Fruit fly (Drosophila melanogaster) whole organism, embryonic: ENCODE measurements around the gene CG15641.
A peak's percentile ranks its signal among the peaks of the same experiment; 100 is the strongest.

Experiments used
- Asciz ChIP-seq: fragments of 200-800 bp; sonication (Bioruptor generic); optimal IDR thresholded peaks from 2 replicates; lab custom pipeline; 2017; ENCODE audit warnings: missing biosample characterization, mild to moderate bottlenecking, missing genetic modification characterization, missing genetic modification reagents
- Blimp-1 ChIP-seq: fragments of 200-800 bp; sonication (Bioruptor generic); optimal IDR thresholded peaks from 3 replicates; lab custom pipeline; 2018; ENCODE audit warnings: missing biosample characterization, missing genetic modification characterization, mild to moderate bottlenecking, moderate library complexity, missing genetic modification reagents
- CG10654 ChIP-seq: fragments of 200-800 bp; sonication (Bioruptor generic); optimal IDR thresholded peaks from 2 replicates; lab custom pipeline; 2016; ENCODE audit warnings: missing biosample characterization, missing genetic modification characterization
- CG11093 ChIP-seq: fragments of 200-800 bp; sonication (Bioruptor generic); IDR thresholded peaks from 3 replicates; pipeline ENCODE4 v1.3.6; 2022; ENCODE audit warnings: missing biosample characterization, missing genetic modification characterization
- CG11504 ChIP-seq: fragments of 200-800 bp; sonication (Bioruptor generic); optimal IDR thresholded peaks from 3 replicates; lab custom pipeline; 2019; ENCODE audit warnings: missing biosample characterization, mild to moderate bottlenecking, missing genetic modification characterization, moderate library complexity
- CG11695 ChIP-seq: fragments of 200-800 bp; sonication (Bioruptor generic); IDR thresholded peaks from 3 replicates; pipeline ENCODE4 v1.3.6; 2022; ENCODE audit warnings: missing biosample characterization, missing genetic modification characterization
- CG14050 ChIP-seq: fragments of 200-800 bp; sonication (Bioruptor generic); IDR thresholded peaks from 3 replicates; pipeline ENCODE4 v1.3.6; 2022; ENCODE audit warnings: missing biosample characterization, missing genetic modification characterization
- CG16863 ChIP-seq: fragments of 200-800 bp; sonication (Bioruptor generic); optimal IDR thresholded peaks from 3 replicates; lab custom pipeline; 2016; ENCODE audit warnings: missing biosample characterization, missing genetic modification characterization
- CG18476 ChIP-seq: fragments of 200-800 bp; sonication (Bioruptor generic); optimal IDR thresholded peaks from 2 replicates; lab custom pipeline; 2016; ENCODE audit warnings: missing biosample characterization, mild to moderate bottlenecking, missing genetic modification characterization
- CG18599 ChIP-seq: fragments of 200-800 bp; sonication (Bioruptor generic); optimal IDR thresholded peaks from 3 replicates; lab custom pipeline; 2017; ENCODE audit warnings: missing biosample characterization, missing genetic modification characterization, mild to moderate bottlenecking, moderate library complexity, missing genetic modification reagents
- CG30020 ChIP-seq: fragments of 200-800 bp; optimal IDR thresholded peaks from 2 replicates; lab custom pipeline; 2019; ENCODE audit warnings: missing biosample characterization, mild to moderate bottlenecking, missing genetic modification characterization, moderate library complexity
- CG43689 ChIP-seq: fragments of 200-800 bp; sonication (Bioruptor generic); IDR thresholded peaks from 2 replicates; pipeline ENCODE4 v1.3.6; 2022; ENCODE audit warnings: missing biosample characterization, missing genetic modification characterization
- CG6272 ChIP-seq: fragments of 200-800 bp; sonication (Bioruptor generic); IDR thresholded peaks from 2 replicates; pipeline ENCODE4 v1.3.6; 2022; ENCODE audit warnings: missing biosample characterization, missing genetic modification characterization
- CG6813 ChIP-seq: fragments of 200-800 bp; sonication (Bioruptor generic); optimal IDR thresholded peaks from 2 replicates; lab custom pipeline; 2017; ENCODE audit warnings: missing biosample characterization, missing genetic modification characterization, mild to moderate bottlenecking, moderate library complexity, missing genetic modification reagents
- CG7372 ChIP-seq: fragments of 200-800 bp; sonication (Bioruptor generic); IDR thresholded peaks from 2 replicates; pipeline ENCODE4 v1.3.6; 2022; ENCODE audit warnings: missing biosample characterization, missing genetic modification characterization
- CG7556 ChIP-seq: fragments of 200-800 bp; sonication (Bioruptor generic); optimal IDR thresholded peaks from 2 replicates; lab custom pipeline; 2017; ENCODE audit warnings: missing biosample characterization, mild to moderate bottlenecking, missing genetic modification characterization
- CG8765 ChIP-seq: fragments of 200-800 bp; sonication (Bioruptor generic); IDR thresholded peaks from 2 replicates; pipeline ENCODE4 v1.3.6; 2022; ENCODE audit warnings: missing biosample characterization, missing genetic modification characterization
- CG9609 ChIP-seq: fragments of 200-800 bp; sonication (Bioruptor generic); optimal IDR thresholded peaks from 3 replicates; lab custom pipeline; 2016; ENCODE audit warnings: missing biosample characterization, missing genetic modification characterization
- CG9817 ChIP-seq: fragments of 200-800 bp; sonication (Bioruptor generic); optimal IDR thresholded peaks from 2 replicates; lab custom pipeline; 2018; ENCODE audit warnings: missing biosample characterization, mild to moderate bottlenecking, missing genetic modification characterization, moderate library complexity
- CoRest ChIP-seq: fragments of 200-800 bp; sonication (Bioruptor generic); optimal IDR thresholded peaks from 3 replicates; lab custom pipeline; 2018; ENCODE audit warnings: missing biosample characterization, mild to moderate bottlenecking, missing genetic modification characterization, moderate library complexity
- Dll ChIP-seq: fragments of 200-800 bp; sonication (Bioruptor generic); IDR thresholded peaks from 4 replicates; pipeline ENCODE4 v1.3.6; 2022; ENCODE audit warnings: missing biosample characterization, missing genetic modification characterization; ENCODE audit not compliant: partially characterized antibody
- ERR ChIP-seq: fragments of 200-800 bp; sonication (Bioruptor generic); optimal IDR thresholded peaks from 2 replicates; lab custom pipeline; 2016; ENCODE audit warnings: missing biosample characterization, missing genetic modification characterization
- Eip74EF ChIP-seq, 2 experiments: fragments of 200-800 bp in 1 of 2; fragments of >200 bp in 1 of 2; sonication (Bioruptor generic) in 1 of 2; optimal IDR thresholded peaks; 2 replicates each; lab custom pipeline; 2017 to 2019; ENCODE audit warnings: missing biosample characterization in 2 of 2, missing genetic modification characterization in 2 of 2, mild to moderate bottlenecking in 1 of 2, moderate library complexity in 1 of 2
- HLH54F ChIP-seq: fragments of 200-800 bp; sonication (Bioruptor generic); optimal IDR thresholded peaks from 3 replicates; lab custom pipeline; 2016; ENCODE audit warnings: missing biosample characterization, missing genetic modification characterization
- Jarid2 ChIP-seq: fragments of 200-800 bp; sonication (Bioruptor generic); optimal IDR thresholded peaks from 3 replicates; lab custom pipeline; 2017; ENCODE audit warnings: mild to moderate bottlenecking, missing biosample characterization, missing genetic modification reagents, missing genetic modification characterization
- MBD-R2 ChIP-seq: fragments of 200-800 bp; sonication (Bioruptor generic); IDR thresholded peaks from 2 replicates; pipeline ENCODE4 v1.3.6; 2022; ENCODE audit warnings: missing biosample characterization, missing genetic modification characterization
- MESR4 ChIP-seq: fragments of 200-800 bp; sonication (Bioruptor generic); optimal IDR thresholded peaks from 2 replicates; lab custom pipeline; 2018; ENCODE audit warnings: missing biosample characterization, mild to moderate bottlenecking, missing genetic modification characterization, moderate library complexity
- Sin3A ChIP-seq: fragments of >200 bp; optimal IDR thresholded peaks from 2 replicates; lab custom pipeline; 2018
- Sox102F ChIP-seq: fragments of 200-800 bp; sonication (Bioruptor generic); optimal IDR thresholded peaks from 2 replicates; lab custom pipeline; 2018; ENCODE audit warnings: missing biosample characterization, mild to moderate bottlenecking, missing genetic modification characterization, moderate library complexity
- Sry-δ ChIP-seq: fragments of 200-800 bp; sonication (Bioruptor generic); optimal IDR thresholded peaks from 2 replicates; lab custom pipeline; 2016; ENCODE audit warnings: missing biosample characterization, missing genetic modification characterization
- Taf1 ChIP-seq: fragments of 200-800 bp; sonication (Bioruptor generic); IDR thresholded peaks from 2 replicates; pipeline ENCODE4 v1.3.6; 2022; ENCODE audit warnings: missing biosample characterization, missing genetic modification characterization
- Xbp1 ChIP-seq: fragments of 200-800 bp; sonication (Bioruptor generic); optimal IDR thresholded peaks from 3 replicates; lab custom pipeline; 2016; ENCODE audit warnings: missing biosample characterization, mild to moderate bottlenecking, missing genetic modification characterization
- amos ChIP-seq: fragments of 200-800 bp; sonication (Bioruptor generic); IDR thresholded peaks from 2 replicates; pipeline ENCODE4 v1.3.6; 2022; ENCODE audit warnings: missing biosample characterization, missing genetic modification characterization; ENCODE audit not compliant: partially characterized antibody
- ato ChIP-seq: fragments of 200-800 bp; sonication (Bioruptor generic); IDR thresholded peaks from 2 replicates; pipeline ENCODE4 v1.3.6; 2022; ENCODE audit warnings: missing biosample characterization, missing genetic modification characterization; ENCODE audit not compliant: partially characterized antibody
- bcd ChIP-seq: fragments of 200-800 bp; sonication (Bioruptor generic); optimal IDR thresholded peaks from 2 replicates; lab custom pipeline; 2017; ENCODE audit warnings: missing biosample characterization, mild to moderate bottlenecking, missing genetic modification characterization
- bigmax ChIP-seq: fragments of 200-800 bp; sonication (Bioruptor generic); optimal IDR thresholded peaks from 2 replicates; lab custom pipeline; 2018; ENCODE audit warnings: missing biosample characterization, mild to moderate bottlenecking, missing genetic modification characterization
- crc ChIP-seq: fragments of 200-800 bp; sonication (Bioruptor generic); optimal IDR thresholded peaks from 2 replicates; lab custom pipeline; 2016; ENCODE audit warnings: missing biosample characterization, missing genetic modification characterization
- dmrt11E ChIP-seq: fragments of 200-800 bp; sonication (Bioruptor generic); optimal IDR thresholded peaks from 3 replicates; lab custom pipeline; 2018; ENCODE audit warnings: missing biosample characterization, mild to moderate bottlenecking, missing genetic modification characterization, moderate library complexity
- dmrt99B ChIP-seq: fragments of 200-800 bp; sonication (Bioruptor generic); optimal IDR thresholded peaks from 2 replicates; lab custom pipeline; 2018; ENCODE audit warnings: missing biosample characterization, mild to moderate bottlenecking, missing genetic modification characterization, moderate library complexity
- fd102C ChIP-seq: fragments of 200-800 bp; sonication (Bioruptor generic); optimal IDR thresholded peaks from 2 replicates; lab custom pipeline; 2018; ENCODE audit warnings: missing biosample characterization, mild to moderate bottlenecking, missing genetic modification characterization, moderate library complexity
- fd96Cb ChIP-seq: fragments of 200-800 bp; sonication (Bioruptor generic); optimal IDR thresholded peaks from 2 replicates; lab custom pipeline; 2018; ENCODE audit warnings: missing biosample characterization, mild to moderate bottlenecking, missing genetic modification characterization, moderate library complexity
- gce ChIP-seq: fragments of 200-800 bp; sonication (Bioruptor generic); IDR thresholded peaks from 3 replicates; pipeline ENCODE4 v1.3.6; 2022; ENCODE audit warnings: missing biosample characterization, missing genetic modification characterization
- gro ChIP-seq: fragments of 200-800 bp; sonication (Bioruptor generic); optimal IDR thresholded peaks from 2 replicates; lab custom pipeline; 2016; ENCODE audit warnings: missing biosample characterization, missing genetic modification characterization
- hth ChIP-seq: fragments of >200 bp; optimal IDR thresholded peaks from 2 replicates; lab custom pipeline; 2017; ENCODE audit warnings: inconsistent platforms
- jumu ChIP-seq: fragments of 200-800 bp; sonication (Bioruptor generic); optimal IDR thresholded peaks from 3 replicates; lab custom pipeline; 2016; ENCODE audit warnings: missing biosample characterization, missing genetic modification characterization
- kay ChIP-seq: fragments of 200-800 bp; sonication (Bioruptor generic); optimal IDR thresholded peaks from 2 replicates; lab custom pipeline; 2016; ENCODE audit warnings: missing biosample characterization, missing genetic modification characterization
- kni ChIP-seq: fragments of 200-800 bp; sonication (Bioruptor generic); optimal IDR thresholded peaks from 3 replicates; lab custom pipeline; 2017; ENCODE audit warnings: mild to moderate bottlenecking, missing biosample characterization, missing genetic modification reagents, missing genetic modification characterization
- pzg ChIP-seq: fragments of 200-800 bp; sonication (Bioruptor generic); optimal IDR thresholded peaks from 3 replicates; lab custom pipeline; 2018; ENCODE audit warnings: missing biosample characterization, mild to moderate bottlenecking, missing genetic modification characterization, moderate library complexity
- seq ChIP-seq: fragments of 200-800 bp; sonication (Bioruptor generic); IDR thresholded peaks from 2 replicates; pipeline ENCODE4 v1.3.6; 2022; ENCODE audit warnings: missing biosample characterization, missing genetic modification characterization
- sisA ChIP-seq: fragments of 200-800 bp; sonication (Bioruptor generic); IDR thresholded peaks from 2 replicates; pipeline ENCODE4 v1.3.6; 2022; ENCODE audit warnings: missing biosample characterization, missing genetic modification characterization
- vfl ChIP-seq: fragments of 200-800 bp; sonication (Bioruptor generic); optimal IDR thresholded peaks from 2 replicates; lab custom pipeline; 2016; ENCODE audit warnings: missing biosample characterization, missing genetic modification characterization

The CG15641 gene

DNA sequence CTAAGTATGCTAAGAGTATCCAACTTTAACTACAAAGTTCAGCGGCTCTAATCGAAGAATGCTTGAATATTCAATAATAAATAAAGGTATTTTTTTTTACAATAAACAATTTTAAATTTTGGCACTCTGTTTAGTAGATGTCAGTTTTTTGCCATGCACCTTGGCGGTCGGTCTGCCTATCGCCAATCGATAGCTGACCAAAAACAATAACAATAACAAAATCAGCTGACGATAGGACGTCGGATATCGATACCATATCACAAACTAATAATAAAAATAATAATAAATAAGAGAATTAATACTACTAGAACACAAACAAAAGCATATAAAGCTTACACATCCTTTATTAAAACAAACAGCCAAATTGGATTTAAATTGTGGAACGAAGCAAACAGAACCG lies 19.0 kb downstream of the CG15641 start, which contains the start of gene Gmap (continued):
- TF ChIP-seq gce (GFP tag; lab: Robert Waterston, UW) (no peak), CG30020 (tag; lab: Kevin White, UChicago) (no peak), HLH54F (GFP tag; lab: Kevin White, UChicago) (no peak), CG7556 (no peak), Xbp1 (GFP tag; lab: Kevin White, UChicago) (peak; percentile 37), kni (GFP tag; lab: Kevin White, UChicago) (no peak), CG10654 (GFP tag; lab: Kevin White, UChicago) (no peak), CG6813 (no peak), Taf1 (GFP tag; lab: Robert Waterston, UW) (no peak), dmrt11E (no peak), CG18476 (GFP tag; lab: Kevin White, UChicago) (no peak), hth (lab: Kevin White, UChicago) (no peak), CG18599 (no peak), Sry-δ (GFP tag; lab: Kevin White, UChicago) (peak; percentile 29), vfl (GFP tag; lab: Kevin White, UChicago) (no peak), CG11093 (no peak), seq (GFP tag; lab: Robert Waterston, UW) (no peak), fd96Cb (tag; lab: Kevin White, UChicago) (no peak), Blimp-1 (no peak), sisA (GFP tag; lab: Robert Waterston, UW) (no peak), CG9609 (GFP tag; lab: Kevin White, UChicago) (no peak), jumu (no peak), kay (no peak), ato (GFP tag; lab: Robert Waterston, UW) (peak; percentile 90), Sox102F (GFP tag; lab: Kevin White, UChicago) (no peak), CG16863 (GFP tag; lab: Kevin White, UChicago) (no peak), CG8765 (GFP tag; lab: Robert Waterston, UW) (no peak), CG11695 (no peak), CoRest (tag; lab: Kevin White, UChicago) (no peak), pzg (GFP tag; lab: Kevin White, UChicago) (peak; percentile 60), MBD-R2 (GFP tag; lab: Robert Waterston, UW) (peak; percentile 71), Jarid2 (GFP tag; lab: Kevin White, UChicago) (no peak), amos (peak; percentile 78; the same call in 1 of the 2 replicates), fd102C (GFP tag; lab: Kevin White, UChicago) (no peak), Eip74EF (GFP tag; optimal IDR thresholded peaks at IDR 0.05; lab: Kevin White, UChicago) (no peak), ERR (GFP tag; lab: Kevin White, UChicago) (no peak), CG14050 (GFP tag; lab: Robert Waterston, UW) (no peak), CG7372 (GFP tag; lab: Robert Waterston, UW) (no peak), Asciz (GFP tag; lab: Kevin White, UChicago) (no peak), MESR4 (GFP tag; lab: Kevin White, UChicago) (peak; percentile 4), CG6272 (GFP tag; lab: Robert Waterston, UW) (no peak), Sin3A (no peak), CG43689 (GFP tag; lab: Robert Waterston, UW) (no peak), dmrt99B (no peak), crc (GFP tag; lab: Kevin White, UChicago) (no peak), gro (GFP tag; lab: Kevin White, UChicago) (no peak), CG9817 (tag; lab: Kevin White, UChicago) (no peak), bcd (GFP tag; lab: Kevin White, UChicago) (no peak), CG11504 (tag; lab: Kevin White, UChicago) (no peak), bigmax (no peak), Dll (GFP tag; lab: Robert Waterston, UW) (peak; percentile 80)
